In the genomic region with DNA sequence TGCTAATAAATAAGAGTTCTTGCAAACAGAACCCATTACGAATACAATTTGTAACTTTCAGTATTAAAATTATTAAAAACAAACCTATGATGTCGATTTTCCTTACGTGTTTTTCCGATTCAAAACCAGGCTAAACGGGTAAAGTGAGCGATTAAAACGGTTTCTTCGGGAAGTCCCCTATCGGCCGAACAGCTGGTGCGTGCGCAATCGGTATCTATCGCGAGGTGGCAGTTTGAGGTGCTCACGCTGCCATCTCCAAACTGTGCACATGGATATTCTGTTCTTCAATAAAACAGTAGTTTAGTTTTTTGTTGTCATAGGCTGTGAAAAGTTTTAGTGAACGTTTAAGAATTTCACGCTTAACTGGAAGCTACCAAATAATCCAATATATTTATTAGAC, we compare ENCODE assay signal across 1 fruit fly cellular context.
TF ChIP-seq lines count a peak whose summit lies in the region.

Gene TTLL4A, plus strand, starts transcription at position 240 of the 400 bp plus-strand sequence.

TF ChIP-seq in whole organism, embryonic, 481 proteins besides CTCF, POLR2A, EP300 and RAD21 (continued from another document and continues in another):
- TF ChIP-seq ro (GFP tag; IDR thresholded peaks at IDR 0.05; lab: Robert Waterston, UW), result no peak
- TF ChIP-seq Ravus (GFP tag; IDR thresholded peaks at IDR 0.05; lab: Robert Waterston, UW), result no peak
- TF ChIP-seq CG12219 (GFP tag; optimal IDR thresholded peaks at IDR 0.05; lab: Kevin White, UChicago), result no peak
- no peak for TF ChIP-seq CG15011 (GFP tag; optimal IDR thresholded peaks at IDR 0.05; lab: Kevin White, UChicago)
- TF ChIP-seq knrl (GFP tag; IDR thresholded peaks at IDR 0.05; lab: Robert Waterston, UW; ENCODE audit: partially characterized antibody), result peak; percentile 98
- peak; percentile 62 for TF ChIP-seq stwl (tag; optimal IDR thresholded peaks at IDR 0.05; lab: Kevin White, UChicago)
- no peak for TF ChIP-seq otp (GFP tag; IDR thresholded peaks at IDR 0.05; lab: Robert Waterston, UW)
- no peak for TF ChIP-seq Fer3 (tag; optimal IDR thresholded peaks at IDR 0.05; lab: Kevin White, UChicago)
- peak; percentile 71 for TF ChIP-seq CG2116 (GFP tag; optimal IDR thresholded peaks at IDR 0.05; lab: Kevin White, UChicago)
- TF ChIP-seq CG12104 (GFP tag; optimal IDR thresholded peaks at IDR 0.05; lab: Kevin White, UChicago), result no peak
- TF ChIP-seq chinmo (GFP tag; IDR thresholded peaks at IDR 0.05; lab: Robert Waterston, UW; ENCODE audit: partially characterized antibody), result peak; percentile 98
- peak; percentile 99 for TF ChIP-seq Bgb (GFP tag; IDR thresholded peaks at IDR 0.05; lab: Robert Waterston, UW; ENCODE audit: partially characterized antibody)
- TF ChIP-seq Hr39 (optimal IDR thresholded peaks at IDR 0.05; lab: Kevin White, UChicago), result no peak
- peak; percentile 97 for TF ChIP-seq sna (GFP tag; IDR thresholded peaks at IDR 0.05; lab: Robert Waterston, UW; ENCODE audit: partially characterized antibody)
- TF ChIP-seq Adf1 (GFP tag; IDR thresholded peaks at IDR 0.05; lab: Robert Waterston, UW), result peak; percentile 18; the same call in 1 of the 2 replicates
- no peak for TF ChIP-seq Nf-YC (tag; optimal IDR thresholded peaks at IDR 0.05; lab: Kevin White, UChicago)
- peak; percentile 96 for TF ChIP-seq inv (GFP tag; IDR thresholded peaks at IDR 0.05; lab: Robert Waterston, UW; ENCODE audit: partially characterized antibody)
- TF ChIP-seq dm (GFP tag; optimal IDR thresholded peaks at IDR 0.05; lab: Kevin White, UChicago), result peak; percentile 93
- peak; percentile 32 for TF ChIP-seq CG3995 (GFP tag; optimal IDR thresholded peaks at IDR 0.05; lab: Kevin White, UChicago)
- TF ChIP-seq Scr (GFP tag; IDR thresholded peaks at IDR 0.05; lab: Robert Waterston, UW; ENCODE audit: partially characterized antibody), result peak; percentile 98
- peak; percentile 85 for TF ChIP-seq pzg (GFP tag; optimal IDR thresholded peaks at IDR 0.05; lab: Kevin White, UChicago)
- peak; percentile 10; the same call in 1 of the 2 replicates for TF ChIP-seq CG4360 (GFP tag; IDR thresholded peaks at IDR 0.05; lab: Robert Waterston, UW)
- TF ChIP-seq CG18764 (GFP tag; optimal IDR thresholded peaks at IDR 0.05; lab: Kevin White, UChicago), result peak; percentile 14
- TF ChIP-seq amos (GFP tag; IDR thresholded peaks at IDR 0.05; lab: Robert Waterston, UW; ENCODE audit: partially characterized antibody), result peak; percentile 99
- TF ChIP-seq dpn (GFP tag; optimal IDR thresholded peaks at IDR 0.05; lab: Kevin White, UChicago), result peak in 1 of 2 experiments; percentile 36
- peak; percentile 63 for TF ChIP-seq CG10267 (tag; optimal IDR thresholded peaks at IDR 0.05; lab: Kevin White, UChicago)
- TF ChIP-seq Tbp (GFP tag; optimal IDR thresholded peaks at IDR 0.05; lab: Kevin White, UChicago), result no peak
- TF ChIP-seq CG7963 (GFP tag; IDR thresholded peaks at IDR 0.05; lab: Robert Waterston, UW; ENCODE audit: partially characterized antibody), result peak; percentile 97
- TF ChIP-seq sens (GFP tag; lab: Kevin White, UChicago), result peak; percentile 82
- peak; percentile 89 for TF ChIP-seq Med (GFP tag; lab: Kevin White, UChicago)
- no peak for TF ChIP-seq CG10147 (GFP tag; optimal IDR thresholded peaks at IDR 0.05; lab: Kevin White, UChicago)
- no peak for TF ChIP-seq CG5245 (GFP tag; optimal IDR thresholded peaks at IDR 0.05; lab: Kevin White, UChicago)
- no peak for TF ChIP-seq CG4854 (GFP tag; optimal IDR thresholded peaks at IDR 0.05; lab: Kevin White, UChicago)
- TF ChIP-seq Hsf (GFP tag; optimal IDR thresholded peaks at IDR 0.05; lab: Kevin White, UChicago), result peak; percentile 21
- TF ChIP-seq CG15514 (GFP tag; optimal IDR thresholded peaks at IDR 0.05; lab: Kevin White, UChicago), result peak; percentile 93
- peak; percentile 99 for TF ChIP-seq CG6791 (GFP tag; IDR thresholded peaks at IDR 0.05; lab: Robert Waterston, UW; ENCODE audit: partially characterized antibody)
- peak; percentile 17 for TF ChIP-seq Sry-β (GFP tag; optimal IDR thresholded peaks at IDR 0.05; lab: Kevin White, UChicago)
- TF ChIP-seq Hmr (GFP tag; optimal IDR thresholded peaks at IDR 0.05; lab: Kevin White, UChicago), result no peak
- TF ChIP-seq NC2α (GFP tag; optimal IDR thresholded peaks at IDR 0.05; lab: Kevin White, UChicago), result no peak
- TF ChIP-seq Pdp1 (GFP tag; optimal IDR thresholded peaks at IDR 0.05; lab: Kevin White, UChicago), result peak in 1 of 2 experiments; percentile 9
- TF ChIP-seq CG30020 (tag; optimal IDR thresholded peaks at IDR 0.05; lab: Kevin White, UChicago), result peak; percentile 73
- TF ChIP-seq Doc3 (GFP tag; IDR thresholded peaks at IDR 0.05; lab: Robert Waterston, UW; ENCODE audit: partially characterized antibody), result peak; percentile 97
- no peak for TF ChIP-seq C15 (GFP tag; IDR thresholded peaks at IDR 0.05; lab: Robert Waterston, UW)
- no peak for TF ChIP-seq aop (GFP tag; IDR thresholded peaks at IDR 0.05; lab: Robert Waterston, UW)
- no peak for TF ChIP-seq ken (GFP tag; IDR thresholded peaks at IDR 0.05; lab: Robert Waterston, UW)
- peak; percentile 7 for TF ChIP-seq maf-S (GFP tag; optimal IDR thresholded peaks at IDR 0.05; lab: Kevin White, UChicago)
- TF ChIP-seq vnd (GFP tag; IDR thresholded peaks at IDR 0.05; lab: Robert Waterston, UW; ENCODE audit: partially characterized antibody), result peak; percentile 97
- TF ChIP-seq CG8281 (tag; optimal IDR thresholded peaks at IDR 0.05; lab: Kevin White, UChicago), result no peak
- TF ChIP-seq Max (GFP tag; optimal IDR thresholded peaks at IDR 0.05; lab: Kevin White, UChicago), result peak; percentile 74
- peak; percentile 79 for TF ChIP-seq CG4617 (GFP tag; optimal IDR thresholded peaks at IDR 0.05; lab: Kevin White, UChicago; ENCODE audit: borderline replicate concordance)
- TF ChIP-seq CG4730 (GFP tag; IDR thresholded peaks at IDR 0.05; lab: Robert Waterston, UW), result no peak
- peak; percentile 98 for TF ChIP-seq hbn (GFP tag; IDR thresholded peaks at IDR 0.05; lab: Robert Waterston, UW; ENCODE audit: partially characterized antibody)
- peak; percentile 62 for TF ChIP-seq Dref (GFP tag; IDR thresholded peaks at IDR 0.05; lab: Robert Waterston, UW)
- peak; percentile 39 for TF ChIP-seq Sin3A (optimal IDR thresholded peaks at IDR 0.05; lab: Kevin White, UChicago)
- TF ChIP-seq ftz-f1 (GFP tag; optimal IDR thresholded peaks at IDR 0.05; lab: Kevin White, UChicago), result peak; percentile 76
- TF ChIP-seq CG3847 (GFP tag; IDR thresholded peaks at IDR 0.05; lab: Robert Waterston, UW), result peak; percentile 40
- TF ChIP-seq bab2 (GFP tag; optimal IDR thresholded peaks at IDR 0.05; lab: Kevin White, UChicago), result peak; percentile 7
- TF ChIP-seq CHES-1-like (GFP tag; optimal IDR thresholded peaks at IDR 0.05; lab: Kevin White, UChicago), result peak; percentile 12
- TF ChIP-seq CoRest (tag; optimal IDR thresholded peaks at IDR 0.05; lab: Kevin White, UChicago), result peak; percentile 91
- TF ChIP-seq Atf3 (GFP tag; optimal IDR thresholded peaks at IDR 0.05; lab: Kevin White, UChicago), result no peak
- peak; percentile 68 for TF ChIP-seq lbe (GFP tag; optimal IDR thresholded peaks at IDR 0.05; lab: Kevin White, UChicago)
- TF ChIP-seq CG16813 (GFP tag; IDR thresholded peaks at IDR 0.05; lab: Robert Waterston, UW; ENCODE audit: partially characterized antibody), result peak; percentile 98
- TF ChIP-seq Sox102F (GFP tag; optimal IDR thresholded peaks at IDR 0.05; lab: Kevin White, UChicago), result no peak
- no peak for TF ChIP-seq Trl (optimal IDR thresholded peaks at IDR 0.05; lab: Kevin White, UChicago)
- peak; percentile 39 for TF ChIP-seq Trl (GFP tag; optimal IDR thresholded peaks at IDR 0.05; lab: Kevin White, UChicago)
- peak; percentile 14 for TF ChIP-seq B-H2 (GFP tag; optimal IDR thresholded peaks at IDR 0.05; lab: Kevin White, UChicago)
- TF ChIP-seq Dbx (GFP tag; IDR thresholded peaks at IDR 0.05; lab: Robert Waterston, UW), result 0 out of 3 replicates have a peak, but pooled peaks have one; percentile 44
- TF ChIP-seq CG13287 (GFP tag; IDR thresholded peaks at IDR 0.05; lab: Robert Waterston, UW; ENCODE audit: partially characterized antibody), result peak; percentile 99
- TF ChIP-seq Lim3 (GFP tag; IDR thresholded peaks at IDR 0.05; lab: Robert Waterston, UW), result no peak
- peak; percentile 96 for TF ChIP-seq CG14860 (GFP tag; IDR thresholded peaks at IDR 0.05; lab: Robert Waterston, UW; ENCODE audit: partially characterized antibody)
- no peak for TF ChIP-seq scrt (GFP tag; optimal IDR thresholded peaks at IDR 0.05; lab: Kevin White, UChicago)
- TF ChIP-seq Sry-δ (GFP tag; optimal IDR thresholded peaks at IDR 0.05; lab: Kevin White, UChicago), result peak; percentile 96
- no peak for TF ChIP-seq GATAe (GFP tag; conservative IDR thresholded peaks at IDR 0.05; lab: Robert Waterston, UW)
- TF ChIP-seq CG8290 (GFP tag; optimal IDR thresholded peaks at IDR 0.05; lab: Kevin White, UChicago), result peak; percentile 27
- TF ChIP-seq CG8290 (tag; optimal IDR thresholded peaks at IDR 0.05; lab: Kevin White, UChicago), result no peak
- peak; percentile 85 for TF ChIP-seq CG9437 (GFP tag; optimal IDR thresholded peaks at IDR 0.05; lab: Kevin White, UChicago)
- no peak for TF ChIP-seq CG18619 (GFP tag; optimal IDR thresholded peaks at IDR 0.05; lab: Kevin White, UChicago)
- peak; percentile 81 for TF ChIP-seq Dip3 (GFP tag; optimal IDR thresholded peaks at IDR 0.05; lab: Kevin White, UChicago)
- peak; percentile 23 for TF ChIP-seq Side (GFP tag; optimal IDR thresholded peaks at IDR 0.05; lab: Kevin White, UChicago)
- no peak for TF ChIP-seq cwo (GFP tag; optimal IDR thresholded peaks at IDR 0.05; lab: Kevin White, UChicago)
- no peak for TF ChIP-seq CG10209 (GFP tag; optimal IDR thresholded peaks at IDR 0.05; lab: Kevin White, UChicago)
- peak; percentile 99 for TF ChIP-seq CG42726 (GFP tag; IDR thresholded peaks at IDR 0.05; lab: Robert Waterston, UW; ENCODE audit: partially characterized antibody)
- no peak for TF ChIP-seq Atf-2 (GFP tag; optimal IDR thresholded peaks at IDR 0.05; lab: Kevin White, UChicago)
- TF ChIP-seq onecut (GFP tag; IDR thresholded peaks at IDR 0.05; lab: Robert Waterston, UW), result peak; percentile 72
- no peak; the same call in 1 of the 2 replicates for TF ChIP-seq sob (GFP tag; IDR thresholded peaks at IDR 0.05; lab: Robert Waterston, UW)
- peak; percentile 99 for TF ChIP-seq Opbp (GFP tag; IDR thresholded peaks at IDR 0.05; lab: Robert Waterston, UW; ENCODE audit: partially characterized antibody)
- TF ChIP-seq wdn (GFP tag; IDR thresholded peaks at IDR 0.05; lab: Robert Waterston, UW), result no peak
- TF ChIP-seq Ets97D (GFP tag; optimal IDR thresholded peaks at IDR 0.05; lab: Kevin White, UChicago), result peak; percentile 86
- no peak for TF ChIP-seq CG30431 (GFP tag; optimal IDR thresholded peaks at IDR 0.05; lab: Kevin White, UChicago)
- TF ChIP-seq unc-4 (GFP tag; IDR thresholded peaks at IDR 0.05; lab: Robert Waterston, UW; ENCODE audit: partially characterized antibody), result peak; percentile 97
- peak; percentile 87 for TF ChIP-seq YL-1 (GFP tag; optimal IDR thresholded peaks at IDR 0.05; lab: Kevin White, UChicago)
- TF ChIP-seq CG17186 (GFP tag; optimal IDR thresholded peaks at IDR 0.05; lab: Kevin White, UChicago), result peak; percentile 94
- TF ChIP-seq her (GFP tag; optimal IDR thresholded peaks at IDR 0.05; lab: Kevin White, UChicago), result no peak
- TF ChIP-seq hb (GFP tag; IDR thresholded peaks at IDR 0.05; lab: Robert Waterston, UW; ENCODE audit: partially characterized antibody), result peak; percentile 97
- TF ChIP-seq lilli (GFP tag; optimal IDR thresholded peaks at IDR 0.05; lab: Kevin White, UChicago), result peak; percentile 43
- no peak for TF ChIP-seq ara (GFP tag; IDR thresholded peaks at IDR 0.05; lab: Robert Waterston, UW)
- TF ChIP-seq tna (GFP tag; IDR thresholded peaks at IDR 0.05; lab: Robert Waterston, UW; ENCODE audit: partially characterized antibody), result peak; percentile 96
- peak; percentile 58 for TF ChIP-seq CG13624 (GFP tag; optimal IDR thresholded peaks at IDR 0.05; lab: Kevin White, UChicago)
- TF ChIP-seq zen2 (GFP tag; IDR thresholded peaks at IDR 0.05; lab: Robert Waterston, UW; ENCODE audit: partially characterized antibody), result peak; percentile 96
- TF ChIP-seq Bteb2 (GFP tag; optimal IDR thresholded peaks at IDR 0.05; lab: Kevin White, UChicago), result peak; percentile 10
- peak; percentile 86; the same call in 2 of the 3 replicates for TF ChIP-seq row (GFP tag; IDR thresholded peaks at IDR 0.05; lab: Robert Waterston, UW)
- peak; percentile 99 for TF ChIP-seq bbx (GFP tag; IDR thresholded peaks at IDR 0.05; lab: Robert Waterston, UW; ENCODE audit: partially characterized antibody)
- peak; percentile 54 for TF ChIP-seq gfzf (GFP tag; optimal IDR thresholded peaks at IDR 0.05; lab: Kevin White, UChicago)
- peak; percentile 21 for TF ChIP-seq CrebB (tag; optimal IDR thresholded peaks at IDR 0.05; lab: Kevin White, UChicago)
- peak; percentile 97 for TF ChIP-seq BEAF-32 (GFP tag; optimal IDR thresholded peaks at IDR 0.05; lab: Kevin White, UChicago)
- TF ChIP-seq Gsc (GFP tag; IDR thresholded peaks at IDR 0.05; lab: Robert Waterston, UW), result no peak
- peak; percentile 97 for TF ChIP-seq Dll (GFP tag; IDR thresholded peaks at IDR 0.05; lab: Robert Waterston, UW; ENCODE audit: partially characterized antibody)
- peak; percentile 48 for TF ChIP-seq kah (GFP tag; optimal IDR thresholded peaks at IDR 0.05; lab: Kevin White, UChicago)
- peak; percentile 32 for TF ChIP-seq CG30403 (GFP tag; optimal IDR thresholded peaks at IDR 0.05; lab: Kevin White, UChicago)
- TF ChIP-seq CG9797 (GFP tag; optimal IDR thresholded peaks at IDR 0.05; lab: Kevin White, UChicago), result peak; percentile 52
- TF ChIP-seq Optix (GFP tag; IDR thresholded peaks at IDR 0.05; lab: Robert Waterston, UW), result no peak
- TF ChIP-seq Mad (GFP tag; optimal IDR thresholded peaks at IDR 0.05; lab: Kevin White, UChicago), result peak; percentile 19
- TF ChIP-seq tx (GFP tag; optimal IDR thresholded peaks at IDR 0.05; lab: Kevin White, UChicago), result peak; percentile 32
- TF ChIP-seq HLH54F (GFP tag; optimal IDR thresholded peaks at IDR 0.05; lab: Kevin White, UChicago), result peak; percentile 22
- TF ChIP-seq ato (GFP tag; IDR thresholded peaks at IDR 0.05; lab: Robert Waterston, UW; ENCODE audit: partially characterized antibody), result peak; percentile 96
- TF ChIP-seq CG17612 (GFP tag; IDR thresholded peaks at IDR 0.05; lab: Robert Waterston, UW), result no peak
- TF ChIP-seq Dp (GFP tag; optimal IDR thresholded peaks at IDR 0.05; lab: Kevin White, UChicago), result peak; percentile 50
- TF ChIP-seq CG2129 (GFP tag; IDR thresholded peaks at IDR 0.05; lab: Robert Waterston, UW; ENCODE audit: partially characterized antibody), result peak; percentile 94
- TF ChIP-seq CG33213 (GFP tag; optimal IDR thresholded peaks at IDR 0.05; lab: Kevin White, UChicago), result peak; percentile 42
- TF ChIP-seq h (optimal IDR thresholded peaks at IDR 0.05; lab: Kevin White, UChicago), result no peak
- peak; percentile 67 for TF ChIP-seq E2f2 (GFP tag; IDR thresholded peaks at IDR 0.05; lab: Robert Waterston, UW)
- TF ChIP-seq crp (GFP tag; optimal IDR thresholded peaks at IDR 0.05; lab: Kevin White, UChicago), result peak; percentile 64 to 94
